Worm (Caenorhabditis elegans) whole organism, young adult: ENCODE data around the gene ZK669.2.

Source experiments
- B0019.2 ChIP-seq: fragments of 200-800 bp; sonication (Bioruptor generic); conservative IDR thresholded peaks from 2 replicates; pipeline ENCODE4 v1.3.6; 2022; ENCODE audit warnings: missing genetic modification reagents, missing genetic modification characterization, missing compliant biosample characterization
- B0035.1 ChIP-seq: sonication (generic microtip); optimal IDR thresholded peaks from 2 replicates; lab custom pipeline; 2016; ENCODE audit warnings: missing genetic modification characterization, mild to moderate bottlenecking, missing compliant biosample characterization, missing genotype, missing genetic modification reagents
- F23B12.7 ChIP-seq: sonication (generic microtip); optimal IDR thresholded peaks from 2 replicates; lab custom pipeline; 2017; ENCODE audit warnings: missing genetic modification characterization, mild to moderate bottlenecking, missing compliant biosample characterization, antibody characterized with exemption, moderate library complexity; ENCODE audit not compliant: insufficient read depth
- F33H1.4 ChIP-seq: fragments of 200-800 bp; sonication (Bioruptor generic); IDR thresholded peaks from 2 replicates; pipeline ENCODE4 v1.3.6; 2022; ENCODE audit warnings: missing genetic modification reagents, missing genetic modification characterization, missing compliant biosample characterization
- F39B2.1 ChIP-seq: fragments of 200-800 bp; sonication (Bioruptor generic); IDR thresholded peaks from 2 replicates; pipeline ENCODE4 v1.3.6; 2022; ENCODE audit warnings: missing genetic modification reagents, missing genetic modification characterization, missing compliant biosample characterization
- F49E8.2 ChIP-seq: sonication (generic microtip); optimal IDR thresholded peaks from 3 replicates; lab custom pipeline; 2017; ENCODE audit warnings: missing genetic modification characterization, mild to moderate bottlenecking, missing compliant biosample characterization, antibody characterized with exemption, moderate library complexity; ENCODE audit not compliant: insufficient read depth
- F57C9.4 ChIP-seq: sonication (generic microtip); optimal IDR thresholded peaks from 2 replicates; lab custom pipeline; 2017; ENCODE audit warnings: mild to moderate bottlenecking, missing genetic modification characterization, missing compliant biosample characterization
- K11D2.4 ChIP-seq: fragments of 200-800 bp; sonication (Bioruptor generic); IDR thresholded peaks from 2 replicates; pipeline ENCODE4 v1.3.6; 2022; ENCODE audit warnings: missing genetic modification reagents, missing genetic modification characterization, missing compliant biosample characterization
- Y53G8AR.9 ChIP-seq: fragments of 200-800 bp; sonication (Bioruptor generic); conservative IDR thresholded peaks from 2 replicates; pipeline ENCODE4 v1.3.6; 2022; ENCODE audit warnings: missing genetic modification reagents, missing genetic modification characterization, missing compliant biosample characterization
- Y79H2A.3 ChIP-seq: fragments of 200-800 bp; sonication (Bioruptor generic); conservative IDR thresholded peaks from 2 replicates; pipeline ENCODE4 v1.3.6; 2022; ENCODE audit warnings: missing genetic modification reagents, missing genetic modification characterization, missing compliant biosample characterization
- Y95B8A.8 ChIP-seq: fragments of 200-800 bp; sonication (Bioruptor generic); IDR thresholded peaks from 2 replicates; pipeline ENCODE4 v1.3.6; 2022; ENCODE audit warnings: missing genetic modification reagents, missing genetic modification characterization, missing compliant biosample characterization
- aptf-2 ChIP-seq: fragments of 200-800 bp; sonication (Bioruptor generic); conservative IDR thresholded peaks from 2 replicates; pipeline ENCODE4 v1.3.6; 2022; ENCODE audit warnings: missing genetic modification reagents, missing genetic modification characterization, missing compliant biosample characterization
- aptf-3 ChIP-seq: fragments of 200-800 bp; sonication (Bioruptor generic); IDR thresholded peaks from 2 replicates; pipeline ENCODE4 v1.3.6; 2022; ENCODE audit warnings: missing genetic modification characterization, missing compliant biosample characterization
- atf-7 ChIP-seq: sonication (generic microtip); optimal IDR thresholded peaks from 2 replicates; lab custom pipeline; 2017; ENCODE audit warnings: mild to moderate bottlenecking, missing genetic modification characterization, missing compliant biosample characterization
- ceh-40 ChIP-seq: fragments of 200-800 bp; sonication (Bioruptor generic); IDR thresholded peaks from 2 replicates; pipeline ENCODE4 v1.3.6; 2022; ENCODE audit warnings: missing genetic modification characterization, missing compliant biosample characterization
- chd-7 ChIP-seq: sonication (generic microtip); optimal IDR thresholded peaks from 2 replicates; lab custom pipeline; 2016; ENCODE audit warnings: mild to moderate bottlenecking, missing genetic modification characterization, moderate library complexity, missing compliant biosample characterization
- dpff-1 ChIP-seq: sonication (generic microtip); optimal IDR thresholded peaks from 2 replicates; lab custom pipeline; 2017; ENCODE audit warnings: mild to moderate bottlenecking, missing genetic modification characterization, missing compliant biosample characterization
- dpl-1 ChIP-seq: fragments of 150-350 bp; optimal IDR thresholded peaks from 2 replicates; lab custom pipeline; 2014; ENCODE audit warnings: missing biosample characterization, missing genetic modification reagents, missing genetic modification characterization
- gei-17 ChIP-seq: fragments of 200-800 bp; sonication (Bioruptor generic); optimal IDR thresholded peaks from 2 replicates; lab custom pipeline; 2018; ENCODE audit warnings: mild to moderate bottlenecking, missing genetic modification characterization, missing compliant biosample characterization
- him-1 ChIP-seq: sonication (generic microtip); optimal IDR thresholded peaks from 2 replicates; lab custom pipeline; 2016; ENCODE audit warnings: missing genotype, missing genetic modification reagents, missing genetic modification characterization, missing compliant biosample characterization
- hlh-26 ChIP-seq: fragments of 200-800 bp; sonication (Bioruptor generic); conservative IDR thresholded peaks from 2 replicates; pipeline ENCODE4 v1.3.6; 2022; ENCODE audit warnings: missing genetic modification reagents, missing genetic modification characterization, missing compliant biosample characterization
- hmg-20 ChIP-seq: fragments of 200-800 bp; sonication (Bioruptor generic); IDR thresholded peaks from 2 replicates; pipeline ENCODE4 v1.3.6; 2022; ENCODE audit warnings: missing genetic modification reagents, missing genetic modification characterization, missing compliant biosample characterization
- hrde-1 ChIP-seq: sonication (generic microtip); optimal IDR thresholded peaks from 2 replicates; lab custom pipeline; 2016; ENCODE audit warnings: missing genetic modification characterization, mild to moderate bottlenecking, missing compliant biosample characterization, moderate library complexity, missing genotype, missing genetic modification reagents, borderline replicate concordance
- lag-1 ChIP-seq: fragments of 200-800 bp; sonication (Bioruptor generic); IDR thresholded peaks from 2 replicates; pipeline ENCODE4 v1.3.6; 2022; ENCODE audit warnings: missing genetic modification reagents, missing genetic modification characterization, missing compliant biosample characterization
- let-607 ChIP-seq, 2 experiments: fragments of 200-800 bp in 1 of 2; sonication (Bioruptor generic) in 1 of 2; sonication (generic microtip) in 1 of 2; optimal IDR thresholded peaks; 2 replicates each; lab custom pipeline; 2016 to 2018; ENCODE audit warnings: mild to moderate bottlenecking in 2 of 2, missing compliant biosample characterization in 2 of 2, missing genetic modification characterization in 2 of 2, moderate library complexity in 2 of 2, missing genotype in 1 of 2
- lin-54 ChIP-seq: fragments of 200-800 bp; sonication (Bioruptor generic); optimal IDR thresholded peaks from 2 replicates; lab custom pipeline; 2018; ENCODE audit warnings: mild to moderate bottlenecking, missing genetic modification characterization, missing compliant biosample characterization
- lir-1 ChIP-seq: fragments of 200-800 bp; sonication (Bioruptor generic); conservative IDR thresholded peaks from 2 replicates; pipeline ENCODE4 v1.3.6; 2022; ENCODE audit warnings: missing genetic modification reagents, missing genetic modification characterization, missing compliant biosample characterization
- lsy-27 ChIP-seq: sonication (generic microtip); optimal IDR thresholded peaks from 2 replicates; lab custom pipeline; 2017; ENCODE audit warnings: missing genetic modification characterization, mild to moderate bottlenecking, missing compliant biosample characterization, antibody characterized with exemption, missing genotype, borderline replicate concordance; ENCODE audit not compliant: insufficient read depth
- mxl-1 ChIP-seq: sonication (generic microtip); optimal IDR thresholded peaks from 2 replicates; lab custom pipeline; 2016; ENCODE audit warnings: missing genetic modification characterization, missing compliant biosample characterization
- nfya-1 ChIP-seq: sonication (generic microtip); optimal IDR thresholded peaks from 2 replicates; lab custom pipeline; 2017; ENCODE audit warnings: antibody characterized with exemption, missing compliant biosample characterization, missing genetic modification characterization, borderline replicate concordance; ENCODE audit not compliant: insufficient read depth
- nhr-90 ChIP-seq: sonication (generic microtip); optimal IDR thresholded peaks from 2 replicates; lab custom pipeline; 2016; ENCODE audit warnings: missing genotype, mild to moderate bottlenecking, missing genetic modification characterization, missing compliant biosample characterization
- pbrm-1 ChIP-seq: fragments of 200-800 bp; sonication (Bioruptor generic); IDR thresholded peaks from 2 replicates; pipeline ENCODE4 v1.3.6; 2022; ENCODE audit warnings: missing genetic modification reagents, missing genetic modification characterization, missing compliant biosample characterization
- pha-4 ChIP-seq: fragments of 150-350 bp; sonication (generic microtip); optimal IDR thresholded peaks from 2 replicates; lab custom pipeline; 2014; ENCODE audit warnings: missing biosample characterization, missing genetic modification reagents, missing genetic modification characterization
- rcor-1 ChIP-seq: fragments of 200-800 bp; sonication (Bioruptor generic); IDR thresholded peaks from 2 replicates; pipeline ENCODE4 v1.3.6; 2022; ENCODE audit warnings: missing genetic modification reagents, missing genetic modification characterization, missing compliant biosample characterization
- rpc-1 ChIP-seq, 2 experiments: fragments of 150-350 bp in 1 of 2; sonication (generic microtip) in 1 of 2; optimal IDR thresholded peaks; 2 replicates each; lab custom pipeline; 2014 to 2018; ENCODE audit warnings: missing biosample characterization in 1 of 2, missing genetic modification characterization in 1 of 2, missing genetic modification reagents in 1 of 2, missing genotype in 1 of 2
- sea-2 ChIP-seq: fragments of 200-800 bp; sonication (Bioruptor generic); IDR thresholded peaks from 2 replicates; pipeline ENCODE4 v1.3.6; 2022; ENCODE audit warnings: missing genetic modification characterization, missing compliant biosample characterization
- snpc-1.1 ChIP-seq: sonication (generic microtip); optimal IDR thresholded peaks from 2 replicates; lab custom pipeline; 2017; ENCODE audit warnings: missing genetic modification characterization, mild to moderate bottlenecking, missing compliant biosample characterization, antibody characterized with exemption, moderate library complexity, missing genotype, missing genetic modification reagents; ENCODE audit not compliant: insufficient read depth
- somi-1 ChIP-seq: fragments of 200-800 bp; sonication (Bioruptor generic); optimal IDR thresholded peaks from 2 replicates; lab custom pipeline; 2018; ENCODE audit warnings: mild to moderate bottlenecking, missing genetic modification characterization, missing compliant biosample characterization
- tbp1 ChIP-seq: fragments of 200-800 bp; sonication (Bioruptor generic); optimal IDR thresholded peaks from 2 replicates; lab custom pipeline; 2018; ENCODE audit warnings: mild to moderate bottlenecking, missing genetic modification characterization, missing compliant biosample characterization
- tbx-9 ChIP-seq: sonication (generic microtip); optimal IDR thresholded peaks from 2 replicates; lab custom pipeline; 2016; ENCODE audit warnings: borderline replicate concordance, missing genetic modification characterization, inconsistent platforms, missing compliant biosample characterization
- tlf-1 ChIP-seq: fragments of 200-800 bp; sonication (Bioruptor generic); optimal IDR thresholded peaks from 2 replicates; lab custom pipeline; 2018; ENCODE audit warnings: mild to moderate bottlenecking, missing genetic modification characterization, missing compliant biosample characterization
- ztf-18 ChIP-seq: sonication (generic microtip); optimal IDR thresholded peaks from 2 replicates; lab custom pipeline; 2016; ENCODE audit warnings: missing genotype, mild to moderate bottlenecking, missing genetic modification characterization, missing compliant biosample characterization
- ztf-22 ChIP-seq: fragments of 200-800 bp; sonication (Bioruptor generic); optimal IDR thresholded peaks from 2 replicates; lab custom pipeline; 2018; ENCODE audit warnings: mild to moderate bottlenecking, missing genetic modification characterization, moderate library complexity, missing compliant biosample characterization

Gene ZK669.2

ce11 chrII:7968393-7968792, 30.4 kb upstream of the ZK669.2 start:
- TF ChIP-seq B0035.1 (tag; lab: Kevin White, UChicago) (no peak), tlf-1 (no peak), B0019.2 (GFP tag; lab: Robert Waterston, UW) (no peak), somi-1 (GFP tag; lab: Kevin White, UChicago) (no peak), lag-1 (no peak), aptf-2 (GFP tag; lab: Robert Waterston, UW) (no peak), hrde-1 (no peak), rpc-1 (optimal IDR thresholded peaks at IDR 0.05; lab: Kevin White, UChicago) (no peak), rpc-1 (tag; optimal IDR thresholded peaks at IDR 0.05; lab: Kevin White, UChicago) (no peak), tbp1 (GFP tag; lab: Kevin White, UChicago) (no peak), ceh-40 (no peak), pbrm-1 (GFP tag; lab: Robert Waterston, UW) (no peak), dpl-1 (no peak), K11D2.4 (GFP tag; lab: Robert Waterston, UW) (no peak), ztf-18 (tag; lab: Kevin White, UChicago) (no peak), lin-54 (no peak), gei-17 (GFP tag; lab: Kevin White, UChicago) (no peak), Y53G8AR.9 (GFP tag; lab: Robert Waterston, UW) (no peak)
- TF ChIP-seq, all 124 proteins: peak for 0

- TF ChIP-seq mxl-1 (tag; lab: Kevin White, UChicago) (no peak), hlh-26 (GFP tag; lab: Robert Waterston, UW) (no peak), sea-2 (GFP tag; lab: Robert Waterston, UW) (no peak), lsy-27 (tag; lab: Kevin White, UChicago) (no peak), F33H1.4 (GFP tag; lab: Robert Waterston, UW) (no peak), aptf-3 (no peak), him-1 (tag; lab: Kevin White, UChicago) (no peak), let-607 (tag; optimal IDR thresholded peaks at IDR 0.05; lab: Kevin White, UChicago) (no peak)
Observed at ce11 chrII:7962181-7962580, 24.2 kb upstream of the ZK669.2 start.

- TF ChIP-seq F23B12.7 (tag; lab: Kevin White, UChicago), result no peak
- TF ChIP-seq pha-4, result no peak
- no peak for TF ChIP-seq hmg-20 (GFP tag; lab: Robert Waterston, UW)
- no peak for TF ChIP-seq Y79H2A.3 (GFP tag; lab: Robert Waterston, UW)
- TF ChIP-seq F39B2.1, result no peak
- TF ChIP-seq F49E8.2 (tag; lab: Kevin White, UChicago), result no peak
- TF ChIP-seq snpc-1.1 (tag; lab: Kevin White, UChicago), result no peak
- no peak for TF ChIP-seq nfya-1
- no peak for TF ChIP-seq him-1 (tag; lab: Kevin White, UChicago)
- TF ChIP-seq nhr-90 (tag; lab: Kevin White, UChicago), result no peak
- no peak for TF ChIP-seq ztf-22 (GFP tag; lab: Kevin White, UChicago)
- TF ChIP-seq rcor-1 (GFP tag; lab: Robert Waterston, UW), result no peak
- TF ChIP-seq lir-1, result no peak
- TF ChIP-seq tbx-9 (tag; lab: Kevin White, UChicago), result no peak
- TF ChIP-seq F57C9.4 (tag; lab: Kevin White, UChicago), result no peak
- TF ChIP-seq dpff-1 (tag; lab: Kevin White, UChicago), result no peak
- no peak for TF ChIP-seq aptf-3
- no peak for TF ChIP-seq chd-7 (tag; lab: Kevin White, UChicago)
- TF ChIP-seq atf-7 (tag; lab: Kevin White, UChicago), result no peak
- no peak for TF ChIP-seq Y95B8A.8 (GFP tag; lab: Robert Waterston, UW)
Observed at ce11 chrII:7958544-7958943, 20.6 kb upstream of the ZK669.2 start, which contains the start of gene C04H4.1. C04H4.1 (plus strand) TSS chrII:7958844.
